Fruit fly (Drosophila melanogaster) whole organism, embryonic: ENCODE results near the gene veli.

Source experiments
- ATbp ChIP-seq: fragments of 200-800 bp; sonication (Bioruptor generic); optimal IDR thresholded peaks from 2 replicates; lab custom pipeline; 2017; ENCODE audit warnings: missing biosample characterization, mild to moderate bottlenecking, missing genetic modification characterization, missing genetic modification reagents
- Abd-B ChIP-seq: fragments of 200-800 bp; sonication (Bioruptor generic); optimal IDR thresholded peaks from 2 replicates; lab custom pipeline; 2018; ENCODE audit warnings: missing biosample characterization, mild to moderate bottlenecking, missing genetic modification characterization, moderate library complexity
- Adf1 ChIP-seq: fragments of 200-800 bp; sonication (Bioruptor generic); IDR thresholded peaks from 2 replicates; pipeline ENCODE4 v1.3.6; 2022; ENCODE audit warnings: missing biosample characterization, missing genetic modification characterization
- Antp ChIP-seq: fragments of 200-800 bp; sonication (Bioruptor generic); optimal IDR thresholded peaks from 3 replicates; lab custom pipeline; 2016; ENCODE audit warnings: missing biosample characterization, missing genetic modification characterization
- Asciz ChIP-seq: fragments of 200-800 bp; sonication (Bioruptor generic); optimal IDR thresholded peaks from 2 replicates; lab custom pipeline; 2017; ENCODE audit warnings: missing biosample characterization, mild to moderate bottlenecking, missing genetic modification characterization, missing genetic modification reagents
- BEAF-32 ChIP-seq: fragments of 200-800 bp; sonication (Bioruptor generic); optimal IDR thresholded peaks from 3 replicates; lab custom pipeline; 2017; ENCODE audit warnings: missing biosample characterization, missing genetic modification characterization, mild to moderate bottlenecking, moderate library complexity, missing genetic modification reagents
- Blimp-1 ChIP-seq: fragments of 200-800 bp; sonication (Bioruptor generic); optimal IDR thresholded peaks from 3 replicates; lab custom pipeline; 2018; ENCODE audit warnings: missing biosample characterization, missing genetic modification characterization, mild to moderate bottlenecking, moderate library complexity, missing genetic modification reagents
- CG10267 ChIP-seq: fragments of 200-800 bp; sonication (Bioruptor generic); optimal IDR thresholded peaks from 2 replicates; lab custom pipeline; 2018; ENCODE audit warnings: missing biosample characterization, mild to moderate bottlenecking, missing genetic modification characterization, moderate library complexity
- CG10274 ChIP-seq: fragments of 200-800 bp; sonication (Bioruptor generic); optimal IDR thresholded peaks from 3 replicates; lab custom pipeline; 2017; ENCODE audit warnings: missing biosample characterization, mild to moderate bottlenecking, missing genetic modification characterization
- CG11560 ChIP-seq: fragments of 200-800 bp; sonication (Bioruptor generic); IDR thresholded peaks from 3 replicates; pipeline ENCODE4 v1.3.6; 2022; ENCODE audit warnings: missing biosample characterization, missing genetic modification characterization
- CG11695 ChIP-seq: fragments of 200-800 bp; sonication (Bioruptor generic); IDR thresholded peaks from 3 replicates; pipeline ENCODE4 v1.3.6; 2022; ENCODE audit warnings: missing biosample characterization, missing genetic modification characterization
- CG14050 ChIP-seq: fragments of 200-800 bp; sonication (Bioruptor generic); IDR thresholded peaks from 3 replicates; pipeline ENCODE4 v1.3.6; 2022; ENCODE audit warnings: missing biosample characterization, missing genetic modification characterization
- CG14441 ChIP-seq: fragments of 200-800 bp; sonication (Bioruptor generic); IDR thresholded peaks from 2 replicates; pipeline ENCODE4 v1.3.6; 2022; ENCODE audit warnings: missing biosample characterization, missing genetic modification characterization
- CG14710 ChIP-seq: fragments of 200-800 bp; sonication (Bioruptor generic); optimal IDR thresholded peaks from 3 replicates; lab custom pipeline; 2019; ENCODE audit warnings: missing biosample characterization, mild to moderate bottlenecking, missing genetic modification characterization, moderate library complexity
- CG17186 ChIP-seq: fragments of 200-800 bp; sonication (Bioruptor generic); optimal IDR thresholded peaks from 3 replicates; lab custom pipeline; 2017; ENCODE audit warnings: missing biosample characterization, missing genetic modification reagents, missing genetic modification characterization
- CG2678 ChIP-seq: fragments of 200-800 bp; sonication (Bioruptor generic); optimal IDR thresholded peaks from 3 replicates; lab custom pipeline; 2019; ENCODE audit warnings: missing biosample characterization, mild to moderate bottlenecking, missing genetic modification characterization, moderate library complexity
- CG30431 ChIP-seq: fragments of 200-800 bp; sonication (Bioruptor generic); optimal IDR thresholded peaks from 2 replicates; lab custom pipeline; 2017; ENCODE audit warnings: missing biosample characterization, missing genetic modification characterization
- CG32772 ChIP-seq: fragments of 200-800 bp; sonication (Bioruptor generic); IDR thresholded peaks from 2 replicates; pipeline ENCODE4 v1.3.6; 2022; ENCODE audit warnings: missing biosample characterization, missing genetic modification characterization
- CG3281 ChIP-seq: fragments of 200-800 bp; sonication (Bioruptor generic); optimal IDR thresholded peaks from 3 replicates; lab custom pipeline; 2017; ENCODE audit warnings: missing biosample characterization, mild to moderate bottlenecking, missing genetic modification characterization
- CG6765 ChIP-seq: fragments of 200-800 bp; sonication (Bioruptor generic); optimal IDR thresholded peaks from 3 replicates; lab custom pipeline; 2017; ENCODE audit warnings: missing biosample characterization, mild to moderate bottlenecking, missing genetic modification characterization
- CG7987 ChIP-seq: fragments of 200-800 bp; sonication (Bioruptor generic); optimal IDR thresholded peaks from 2 replicates; lab custom pipeline; 2018; ENCODE audit warnings: missing biosample characterization, mild to moderate bottlenecking, missing genetic modification characterization, moderate library complexity
- CG8924 ChIP-seq: fragments of 200-800 bp; optimal IDR thresholded peaks from 3 replicates; lab custom pipeline; 2019; ENCODE audit warnings: missing biosample characterization, mild to moderate bottlenecking, missing genetic modification characterization, moderate library complexity
- CG9797 ChIP-seq: fragments of 200-800 bp; sonication (Bioruptor generic); optimal IDR thresholded peaks from 3 replicates; lab custom pipeline; 2018; ENCODE audit warnings: missing biosample characterization, mild to moderate bottlenecking, missing genetic modification characterization
- D19A ChIP-seq: fragments of 200-800 bp; optimal IDR thresholded peaks from 3 replicates; lab custom pipeline; 2019; ENCODE audit warnings: missing biosample characterization, mild to moderate bottlenecking, missing genetic modification characterization, moderate library complexity
- Dip3 ChIP-seq: fragments of 200-800 bp; sonication (Bioruptor generic); optimal IDR thresholded peaks from 3 replicates; lab custom pipeline; 2016; ENCODE audit warnings: missing biosample characterization, missing genetic modification characterization
- Dll ChIP-seq: fragments of 200-800 bp; sonication (Bioruptor generic); IDR thresholded peaks from 4 replicates; pipeline ENCODE4 v1.3.6; 2022; ENCODE audit warnings: missing biosample characterization, missing genetic modification characterization; ENCODE audit not compliant: partially characterized antibody
- E2f2 ChIP-seq: fragments of 200-800 bp; sonication (Bioruptor generic); IDR thresholded peaks from 2 replicates; pipeline ENCODE4 v1.3.6; 2022; ENCODE audit warnings: missing biosample characterization, missing genetic modification characterization
- Ets65A ChIP-seq: fragments of 200-800 bp; sonication (Bioruptor generic); peaks from one replicate; lab custom pipeline; 2016; ENCODE audit warnings: missing biosample characterization, missing genetic modification characterization
- HHEX ChIP-seq: fragments of 200-800 bp; sonication (Bioruptor generic); optimal IDR thresholded peaks from 3 replicates; lab custom pipeline; 2017; ENCODE audit warnings: missing biosample characterization, mild to moderate bottlenecking, missing genetic modification characterization, missing genetic modification reagents
- HLH4C ChIP-seq: fragments of 200-800 bp; sonication (Bioruptor generic); IDR thresholded peaks from 3 replicates; pipeline ENCODE4 v1.3.6; 2022; ENCODE audit warnings: missing biosample characterization, missing genetic modification characterization; ENCODE audit not compliant: partially characterized antibody
- Hey ChIP-seq: fragments of 200-800 bp; sonication (Bioruptor generic); optimal IDR thresholded peaks from 3 replicates; lab custom pipeline; 2018; ENCODE audit warnings: missing biosample characterization, mild to moderate bottlenecking, missing genetic modification characterization
- Med ChIP-seq: fragments of 200-800 bp; sonication (Bioruptor generic); peaks from one replicate; lab custom pipeline; 2016; ENCODE audit warnings: missing biosample characterization, missing genetic modification characterization, mild to moderate bottlenecking, inconsistent platforms, moderate library complexity
- Opbp ChIP-seq: fragments of 200-800 bp; sonication (Bioruptor generic); IDR thresholded peaks from 3 replicates; pipeline ENCODE4 v1.3.6; 2022; ENCODE audit warnings: missing biosample characterization, missing genetic modification characterization; ENCODE audit not compliant: partially characterized antibody
- Sin3A ChIP-seq: fragments of >200 bp; optimal IDR thresholded peaks from 2 replicates; lab custom pipeline; 2018
- br ChIP-seq: fragments of >200 bp; optimal IDR thresholded peaks from 2 replicates; lab custom pipeline; 2017
- chm ChIP-seq: fragments of 200-800 bp; sonication (Bioruptor generic); IDR thresholded peaks from 2 replicates; pipeline ENCODE4 v1.3.6; 2022; ENCODE audit warnings: missing biosample characterization, missing genetic modification characterization
- crol ChIP-seq: fragments of 200-800 bp; sonication (Bioruptor generic); IDR thresholded peaks from 2 replicates; pipeline ENCODE4 v1.3.6; 2022; ENCODE audit warnings: missing biosample characterization, missing genetic modification characterization
- dimm ChIP-seq: fragments of 200-800 bp; sonication (Bioruptor generic); IDR thresholded peaks from 2 replicates; pipeline ENCODE4 v1.3.6; 2022; ENCODE audit warnings: missing biosample characterization, missing genetic modification characterization
- dm ChIP-seq: fragments of 200-800 bp; sonication (Bioruptor generic); optimal IDR thresholded peaks from 3 replicates; lab custom pipeline; 2016; ENCODE audit warnings: missing biosample characterization, missing genetic modification characterization
- dmrt99B ChIP-seq: fragments of 200-800 bp; sonication (Bioruptor generic); optimal IDR thresholded peaks from 2 replicates; lab custom pipeline; 2018; ENCODE audit warnings: missing biosample characterization, mild to moderate bottlenecking, missing genetic modification characterization, moderate library complexity
- ewg ChIP-seq: fragments of 200-800 bp; sonication (Bioruptor generic); optimal IDR thresholded peaks from 3 replicates; lab custom pipeline; 2017; ENCODE audit warnings: mild to moderate bottlenecking, missing biosample characterization, missing genetic modification reagents, missing genetic modification characterization
- exex ChIP-seq: fragments of 200-800 bp; sonication (Bioruptor generic); optimal IDR thresholded peaks from 4 replicates; lab custom pipeline; 2018; ENCODE audit warnings: missing biosample characterization, mild to moderate bottlenecking, missing genetic modification characterization, moderate library complexity
- gfzf ChIP-seq: fragments of 200-800 bp; sonication (Bioruptor generic); optimal IDR thresholded peaks from 2 replicates; lab custom pipeline; 2016; ENCODE audit warnings: missing biosample characterization, mild to moderate bottlenecking, missing genetic modification characterization, moderate library complexity
- lilli ChIP-seq: fragments of 200-800 bp; sonication (Bioruptor generic); optimal IDR thresholded peaks from 3 replicates; lab custom pipeline; 2016; ENCODE audit warnings: missing biosample characterization, missing genetic modification characterization
- mirr ChIP-seq: fragments of 200-800 bp; sonication (Bioruptor generic); optimal IDR thresholded peaks from 3 replicates; lab custom pipeline; 2018; ENCODE audit warnings: missing biosample characterization, mild to moderate bottlenecking, missing genetic modification characterization
- phol ChIP-seq: fragments of 200-800 bp; sonication (Bioruptor generic); optimal IDR thresholded peaks from 3 replicates; lab custom pipeline; 2018; ENCODE audit warnings: missing biosample characterization, mild to moderate bottlenecking, missing genetic modification characterization, moderate library complexity
- pita ChIP-seq: fragments of 200-800 bp; sonication (Bioruptor generic); optimal IDR thresholded peaks from 2 replicates; lab custom pipeline; 2017; ENCODE audit warnings: missing biosample characterization, mild to moderate bottlenecking, missing genetic modification characterization
- rib ChIP-seq: fragments of 200-800 bp; sonication (Bioruptor generic); IDR thresholded peaks from 2 replicates; pipeline ENCODE4 v1.3.6; 2022; ENCODE audit warnings: missing biosample characterization, missing genetic modification characterization
- slp2 ChIP-seq: fragments of 200-800 bp; sonication (Bioruptor generic); optimal IDR thresholded peaks from 2 replicates; lab custom pipeline; 2016; ENCODE audit warnings: missing biosample characterization, missing genetic modification characterization
- sna ChIP-seq: fragments of 200-800 bp; sonication (Bioruptor generic); IDR thresholded peaks from 2 replicates; pipeline ENCODE4 v1.3.6; 2022; ENCODE audit warnings: missing biosample characterization, missing genetic modification characterization; ENCODE audit not compliant: partially characterized antibody
- zen ChIP-seq: fragments of 200-800 bp; sonication (Bioruptor generic); optimal IDR thresholded peaks from 3 replicates; lab custom pipeline; 2018; ENCODE audit warnings: missing biosample characterization, mild to moderate bottlenecking, missing genetic modification characterization, moderate library complexity

veli gene

dm6 chr3R:25033142-25033586 is 32.2 kb downstream of the veli start, which contains the start of gene Smg6 (continued):
- TF ChIP-seq phol (tag; lab: Kevin White, UChicago) = peak; percentile 3
- TF ChIP-seq Dll (GFP tag; lab: Robert Waterston, UW) = peak; percentile 30; the same call in 1 of the 4 replicates
- TF ChIP-seq CG11560 = no peak
- TF ChIP-seq Opbp = no peak
- TF ChIP-seq CG2678 (tag; lab: Kevin White, UChicago) = no peak
- TF ChIP-seq CG6765 (GFP tag; lab: Kevin White, UChicago) = no peak
- peak; percentile 59 for TF ChIP-seq CG17186 (GFP tag; lab: Kevin White, UChicago)
- TF ChIP-seq gfzf (GFP tag; lab: Kevin White, UChicago) = peak; percentile 95
- TF ChIP-seq dmrt99B (tag; lab: Kevin White, UChicago) = no peak
- TF ChIP-seq CG14050 = no peak
- TF ChIP-seq ATbp = no peak
- no peak for TF ChIP-seq HLH4C (GFP tag; lab: Robert Waterston, UW)
- TF ChIP-seq Med (GFP tag; lab: Kevin White, UChicago) = peak; percentile 70
- TF ChIP-seq sna (GFP tag; lab: Robert Waterston, UW) = no peak
- TF ChIP-seq slp2 (GFP tag; lab: Kevin White, UChicago) = no peak
- 0 out of 2 replicates have a peak, but pooled peaks have one; percentile 10 for TF ChIP-seq chm
- no peak for TF ChIP-seq Abd-B (GFP tag; lab: Kevin White, UChicago)
- TF ChIP-seq Dip3 (GFP tag; lab: Kevin White, UChicago) = no peak
- no peak for TF ChIP-seq CG10274
- no peak for TF ChIP-seq Hey (tag; lab: Kevin White, UChicago)
- TF ChIP-seq dimm (GFP tag; lab: Robert Waterston, UW) = no peak
- TF ChIP-seq CG7987 (GFP tag; lab: Kevin White, UChicago) = no peak
- TF ChIP-seq br (lab: Kevin White, UChicago) = no peak
- no peak for TF ChIP-seq dm (GFP tag; lab: Kevin White, UChicago)
- TF ChIP-seq CG30431 (GFP tag; lab: Kevin White, UChicago) = no peak
- TF ChIP-seq zen = peak; percentile 22
- TF ChIP-seq CG3281 = no peak
- no peak for TF ChIP-seq CG11695
- TF ChIP-seq CG9797 = peak; percentile 97
- no peak for TF ChIP-seq CG32772 (GFP tag; lab: Robert Waterston, UW)
- peak; percentile 39 for TF ChIP-seq BEAF-32 (GFP tag; lab: Kevin White, UChicago)
- peak; percentile 69 for TF ChIP-seq Adf1 (GFP tag; lab: Robert Waterston, UW)
- TF ChIP-seq mirr (GFP tag; lab: Kevin White, UChicago) = no peak
- TF ChIP-seq CG8924 (tag; lab: Kevin White, UChicago) = no peak
- TF ChIP-seq Blimp-1 = no peak
- TF ChIP-seq D19A = no peak
- no peak for TF ChIP-seq Asciz (GFP tag; lab: Kevin White, UChicago)
- no peak for TF ChIP-seq HHEX (GFP tag; lab: Kevin White, UChicago)
- TF ChIP-seq pita = no peak
- TF ChIP-seq exex (tag; lab: Kevin White, UChicago) = no peak
- no peak for TF ChIP-seq crol (GFP tag; lab: Robert Waterston, UW)
- TF ChIP-seq Ets65A = no peak
- no peak for TF ChIP-seq rib
- peak; percentile 96 for TF ChIP-seq E2f2 (GFP tag; lab: Robert Waterston, UW)
- peak; percentile 49 for TF ChIP-seq CG14710 (tag; lab: Kevin White, UChicago)
- TF ChIP-seq CG10267 (tag; lab: Kevin White, UChicago) = peak; percentile 46
- peak; percentile 9 for TF ChIP-seq ewg (GFP tag; lab: Kevin White, UChicago)
- peak; percentile 32 for TF ChIP-seq Sin3A (lab: Kevin White, UChicago)
- TF ChIP-seq CG14441 (GFP tag; lab: Robert Waterston, UW) = no peak
- TF ChIP-seq lilli (GFP tag; lab: Kevin White, UChicago) = no peak
- TF ChIP-seq Antp = no peak
